Worm (Caenorhabditis elegans): ENCODE results near the gene col-8.

- TF ChIP-seq rnt-1 (tag; optimal IDR thresholded peaks at IDR 0.05) (no peak), nhr-90 (tag; optimal IDR thresholded peaks at IDR 0.05; ENCODE audit: poor library complexity) (no peak), nhr-84 (tag; optimal IDR thresholded peaks at IDR 0.05) (no peak), unc-62 (GFP tag; optimal IDR thresholded peaks at IDR 0.05) (no peak), snpc-4 (tag; optimal IDR thresholded peaks at IDR 0.05) (no peak), blmp-1 (tag; optimal IDR thresholded peaks at IDR 0.05) (no peak), unc-130 (tag; optimal IDR thresholded peaks at IDR 0.05) (no peak), zag-1 (tag; optimal IDR thresholded peaks at IDR 0.05) (no peak), lin-39 (tag; optimal IDR thresholded peaks at IDR 0.05) (no peak), hlh-4 (tag; optimal IDR thresholded peaks at IDR 0.05) (no peak), mdl-1 (tag; optimal IDR thresholded peaks at IDR 0.05) (no peak), lsy-2 (tag; optimal IDR thresholded peaks at IDR 0.05) (no peak), tlp-1 (tag; optimal IDR thresholded peaks at IDR 0.05) (no peak), ztf-11 (tag; optimal IDR thresholded peaks at IDR 0.05) (no peak)
Observed at ce11 chrIII:7020500-7020899, at the start of gene col-8.

Data from whole organism, L1 larva.